Worm (Caenorhabditis elegans) whole organism, late embryonic: Measurements from ENCODE around the gene Y39E4A.1.

ENCODE experiments used
- K02D7.2 ChIP-seq: sonication (generic microtip); optimal IDR thresholded peaks from 2 replicates; lab custom pipeline; 2017; ENCODE audit warnings: mild to moderate bottlenecking, missing genetic modification characterization, missing compliant biosample characterization
- T23F11.4 ChIP-seq: fragments of 200-800 bp; sonication (Bioruptor generic); optimal IDR thresholded peaks from 2 replicates; lab custom pipeline; 2018; ENCODE audit warnings: mild to moderate bottlenecking, missing genetic modification characterization, missing compliant biosample characterization
- ama-1 ChIP-seq: fragments of 150-350 bp; optimal IDR thresholded peaks from 2 replicates; lab custom pipeline; 2014
- ceh-2 ChIP-seq: sonication (generic microtip); optimal IDR thresholded peaks from 2 replicates; lab custom pipeline; 2016; ENCODE audit warnings: missing genotype, missing genetic modification characterization, missing compliant biosample characterization
- ceh-24 ChIP-seq: sonication (generic microtip); optimal IDR thresholded peaks from 2 replicates; lab custom pipeline; 2016; ENCODE audit warnings: mild to moderate bottlenecking, missing genetic modification characterization, missing compliant biosample characterization
- ceh-31 ChIP-seq: sonication (generic microtip); optimal IDR thresholded peaks from 2 replicates; lab custom pipeline; 2016; ENCODE audit warnings: missing genetic modification characterization, missing compliant biosample characterization
- ceh-34 ChIP-seq: sonication (generic microtip); optimal IDR thresholded peaks from 2 replicates; lab custom pipeline; 2016; ENCODE audit warnings: mild to moderate bottlenecking, missing genetic modification characterization, missing compliant biosample characterization
- ceh-45 ChIP-seq: fragments of 200-800 bp; sonication (Bioruptor generic); IDR thresholded peaks from 2 replicates; pipeline ENCODE4 v1.3.6; 2022; ENCODE audit warnings: missing genetic modification reagents, missing genetic modification characterization, missing compliant biosample characterization
- che-1 ChIP-seq: sonication (generic microtip); optimal IDR thresholded peaks from 2 replicates; lab custom pipeline; 2016; ENCODE audit warnings: mild to moderate bottlenecking, missing genetic modification characterization, missing compliant biosample characterization
- elt-2 ChIP-seq: sonication (generic microtip); optimal IDR thresholded peaks from 2 replicates; lab custom pipeline; 2016; ENCODE audit warnings: missing genetic modification reagents, missing genetic modification characterization, missing compliant biosample characterization
- gmeb-2 ChIP-seq: sonication (generic microtip); optimal IDR thresholded peaks from 2 replicates; lab custom pipeline; 2016; ENCODE audit warnings: missing genetic modification characterization, inconsistent platforms, missing compliant biosample characterization
- hlh-13 ChIP-seq: fragments of 200-800 bp; sonication (Bioruptor generic); optimal IDR thresholded peaks from 2 replicates; lab custom pipeline; 2018; ENCODE audit warnings: mild to moderate bottlenecking, missing genetic modification characterization, missing compliant biosample characterization
- hlh-6 ChIP-seq: sonication (generic microtip); optimal IDR thresholded peaks from 2 replicates; lab custom pipeline; 2016; ENCODE audit warnings: missing genotype, missing genetic modification characterization, missing compliant biosample characterization
- hlh-8 ChIP-seq: sonication (generic microtip); optimal IDR thresholded peaks from 2 replicates; lab custom pipeline; 2016; ENCODE audit warnings: missing genotype, missing genetic modification characterization, missing compliant biosample characterization
- lin-11 ChIP-seq: fragments of 200-800 bp; sonication (Bioruptor generic); optimal IDR thresholded peaks from 2 replicates; lab custom pipeline; 2018; ENCODE audit warnings: mild to moderate bottlenecking, missing genetic modification characterization, missing compliant biosample characterization
- nfya-1 ChIP-seq: sonication (generic microtip); optimal IDR thresholded peaks from 2 replicates; lab custom pipeline; 2017; ENCODE audit warnings: missing genetic modification characterization, mild to moderate bottlenecking, missing compliant biosample characterization, antibody characterized with exemption, moderate library complexity
- pax-1 ChIP-seq: fragments of 150-350 bp; optimal IDR thresholded peaks from 2 replicates; lab custom pipeline; 2014; ENCODE audit warnings: missing biosample characterization, missing genetic modification characterization
- pha-4 ChIP-seq: fragments of 150-350 bp; optimal IDR thresholded peaks from 2 replicates; lab custom pipeline; 2018; ENCODE audit warnings: missing biosample characterization, missing genetic modification reagents, missing genetic modification characterization
- ref-2 ChIP-seq: sonication (generic microtip); optimal IDR thresholded peaks from 2 replicates; lab custom pipeline; 2016; ENCODE audit warnings: missing genetic modification characterization, missing compliant biosample characterization
- rnt-1 ChIP-seq: sonication (generic microtip); optimal IDR thresholded peaks from 2 replicates; lab custom pipeline; 2016; ENCODE audit warnings: missing genetic modification characterization, missing compliant biosample characterization
- sdc-2 ChIP-seq: sonication (generic microtip); optimal IDR thresholded peaks from 2 replicates; lab custom pipeline; 2016; ENCODE audit warnings: missing genotype, missing genetic modification characterization, missing compliant biosample characterization
- sox-2 ChIP-seq: fragments of 200-800 bp; sonication (Bioruptor generic); IDR thresholded peaks from 2 replicates; pipeline ENCODE4 v1.3.6; 2022; ENCODE audit warnings: missing genetic modification reagents, missing genetic modification characterization, missing compliant biosample characterization
- ttx-3 ChIP-seq: sonication (generic microtip); optimal IDR thresholded peaks from 2 replicates; lab custom pipeline; 2016; ENCODE audit warnings: missing genetic modification reagents, missing genetic modification characterization, missing compliant biosample characterization
- unc-3 ChIP-seq, 2 experiments: fragments of 200-800 bp in 1 of 2; sonication (Bioruptor generic) in 1 of 2; sonication (generic microtip) in 1 of 2; conservative IDR thresholded peaks in 1 of 2; optimal IDR thresholded peaks in 1 of 2; 2 replicates each; pipeline versions ENCODE4 v1.3.6 to Lab custom; 2016 to 2022; ENCODE audit warnings: missing compliant biosample characterization in 2 of 2, missing genetic modification characterization in 2 of 2, missing genetic modification reagents in 1 of 2
- unc-42 ChIP-seq: sonication (generic microtip); optimal IDR thresholded peaks from 2 replicates; lab custom pipeline; 2016; ENCODE audit warnings: missing genotype, missing genetic modification characterization, missing compliant biosample characterization
- unc-55 ChIP-seq: sonication (generic microtip); optimal IDR thresholded peaks from 2 replicates; lab custom pipeline; 2017; ENCODE audit warnings: missing biosample characterization, missing genetic modification reagents, missing genetic modification characterization
- unc-86 ChIP-seq: sonication (generic microtip); optimal IDR thresholded peaks from 2 replicates; lab custom pipeline; 2016; ENCODE audit warnings: missing genetic modification characterization, missing compliant biosample characterization

Y39E4A.1 gene

ce11 chrIII:12920810-12921209 lies 30.4 kb upstream of the Y39E4A.1 start:
- peak; percentile 85 for TF ChIP-seq nfya-1 (tag; lab: Kevin White, UChicago)
- no peak for TF ChIP-seq che-1 (tag; lab: Kevin White, UChicago)
- TF ChIP-seq hlh-8: no peak
- no peak for TF ChIP-seq ama-1 (lab: Kevin White, UChicago)
- no peak for TF ChIP-seq sdc-2

DNA sequence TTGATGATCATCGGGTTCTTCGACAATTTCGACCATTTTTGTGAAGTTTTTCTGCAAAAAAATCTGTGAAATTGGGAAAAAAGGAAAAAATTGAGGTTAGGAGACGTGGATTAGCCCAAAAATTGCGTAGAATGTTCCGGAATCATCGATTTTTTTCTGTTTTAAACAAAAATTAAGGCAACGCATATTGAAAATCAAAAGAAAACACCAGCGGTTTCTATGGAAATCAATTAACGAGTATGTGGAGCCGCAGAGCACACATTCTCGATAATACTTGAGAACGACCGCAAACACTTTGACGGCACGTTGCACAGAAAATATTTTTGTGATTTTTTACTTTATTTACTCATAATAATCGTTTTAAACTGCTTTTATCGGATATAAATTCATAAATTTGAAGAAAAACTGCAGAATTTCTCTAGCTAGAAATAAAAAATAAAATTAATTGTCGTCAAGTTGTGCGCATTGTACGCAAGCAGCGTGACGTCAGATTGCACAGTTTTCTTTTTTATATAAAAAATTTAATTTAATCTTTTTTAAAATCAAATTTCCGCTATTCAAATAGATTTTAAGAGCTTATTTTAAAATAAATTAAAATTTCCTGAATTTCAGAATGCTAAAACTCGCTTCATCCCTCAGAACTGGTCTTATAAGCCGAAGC lies 25.1 kb upstream of the Y39E4A.1 start, which contains the start of the genes npp-25 and mrps-10:
Gene npp-25, minus strand, starts transcription at position 51 of the 661 bp plus-strand sequence.
Gene mrps-10, plus strand, starts transcription at position 611 of the 661 bp plus-strand sequence.
- peak; percentile 6 for TF ChIP-seq pax-1 (tag; lab: Kevin White, UChicago)
- peak; percentile 61 for TF ChIP-seq unc-42 (tag; lab: Kevin White, UChicago)
- no peak for TF ChIP-seq ceh-24
- peak; percentile 8 for TF ChIP-seq elt-2

- no peak for TF ChIP-seq sox-2 (GFP tag; lab: Robert Waterston, UW)
These were observed 21.6 kb upstream of the Y39E4A.1 start, which contains the start of gene Y37D8A.19 for ce11 chrIII:12929573-12929972. Y37D8A.19 (plus strand) TSS chrIII:12929873.

- TF ChIP-seq sdc-2: no peak
- TF ChIP-seq pha-4 (tag; lab: Kevin White, UChicago): no peak
- no peak for TF ChIP-seq hlh-6 (tag; lab: Kevin White, UChicago)
- no peak for TF ChIP-seq unc-55 (GFP tag; lab: Kevin White, UChicago)
- no peak for TF ChIP-seq ceh-45 (GFP tag; lab: Robert Waterston, UW)
- no peak for TF ChIP-seq ref-2
- no peak for TF ChIP-seq ceh-2 (tag; lab: Kevin White, UChicago)
- no peak for TF ChIP-seq ttx-3 (tag; lab: Kevin White, UChicago)
- no peak for TF ChIP-seq hlh-13 (GFP tag; lab: Kevin White, UChicago)
- no peak for TF ChIP-seq lin-11 (tag; lab: Kevin White, UChicago)
- no peak for TF ChIP-seq ceh-34 (tag; lab: Kevin White, UChicago)
- no peak for TF ChIP-seq rnt-1 (tag; lab: Kevin White, UChicago)
These were observed 20.1 kb upstream of the Y39E4A.1 start for ce11 chrIII:12931108-12931507.

ce11 chrIII:12931786-12932427 lies 19.3 kb upstream of the Y39E4A.1 start, which contains the start of gene rbm-7:
rbm-7 (minus strand) TSS chrIII:12931867.
- TF ChIP-seq K02D7.2 (tag; lab: Kevin White, UChicago) (peak; percentile 59), ceh-31 (tag; lab: Kevin White, UChicago) (peak; percentile 6), gmeb-2 (tag; lab: Kevin White, UChicago) (no peak), T23F11.4 (GFP tag; lab: Kevin White, UChicago) (no peak), ceh-34 (tag; lab: Kevin White, UChicago) (peak; percentile 2), nfya-1 (tag; lab: Kevin White, UChicago) (peak; percentile 32), unc-86 (tag; lab: Kevin White, UChicago) (no peak)

ce11 chrIII:12932776-12933175 lies 18.4 kb upstream of the Y39E4A.1 start:
- no peak for TF ChIP-seq lin-11 (tag; lab: Kevin White, UChicago)
- TF ChIP-seq ceh-24: no peak
- no peak for TF ChIP-seq unc-3 (GFP tag; conservative IDR thresholded peaks at IDR 0.05; lab: Robert Waterston, UW)
- TF ChIP-seq unc-3 (tag; optimal IDR thresholded peaks at IDR 0.05; lab: Kevin White, UChicago): no peak

- no peak for TF ChIP-seq ceh-2 (tag; lab: Kevin White, UChicago)
These were observed 16.8 kb upstream of the Y39E4A.1 start, which contains the start of gene epg-3 for ce11 chrIII:12934417-12934816. epg-3 (plus strand) TSS chrIII:12934717.
